Worm (Caenorhabditis elegans): Measurements from ENCODE around the gene C33H5.1.

ce11 chrIV:7808583-7808982, at the start of gene C33H5.1:
- no peak for TF ChIP-seq ZK546.5 (tag; optimal IDR thresholded peaks at IDR 0.05)
- no peak for TF ChIP-seq fkh-10 (GFP tag; optimal IDR thresholded peaks at IDR 0.05)
- TF ChIP-seq lin-39 (tag; optimal IDR thresholded peaks at IDR 0.05): no peak
- no peak for TF ChIP-seq lsy-12 (tag; optimal IDR thresholded peaks at IDR 0.05)
- TF ChIP-seq pha-4 (tag; optimal IDR thresholded peaks at IDR 0.05): no peak
- no peak for TF ChIP-seq ceh-9 (tag; optimal IDR thresholded peaks at IDR 0.05)
- TF ChIP-seq nhr-12 (tag; optimal IDR thresholded peaks at IDR 0.05): no peak
- no peak for TF ChIP-seq snpc-4 (tag; optimal IDR thresholded peaks at IDR 0.05)
- no peak for TF ChIP-seq ama-1 (optimal IDR thresholded peaks at IDR 0.05)

Measured in whole organism, L3 larva.